Worm (Caenorhabditis elegans) whole organism, L4/young adult: ENCODE results near the gene T19C3.5.

Experiments
- W03F9.2 ChIP-seq: fragments of 150-350 bp; optimal IDR thresholded peaks from 2 replicates; lab custom pipeline; 2014; ENCODE audit warnings: missing biosample characterization, missing genetic modification characterization
- dao-5 ChIP-seq: sonication (generic microtip); optimal IDR thresholded peaks from 2 replicates; lab custom pipeline; 2016; ENCODE audit warnings: missing genotype, missing genetic modification characterization, moderate library complexity, missing compliant biosample characterization
- him-1 ChIP-seq: sonication (generic microtip); optimal IDR thresholded peaks from 2 replicates; lab custom pipeline; 2016; ENCODE audit warnings: missing genotype, missing genetic modification reagents, missing genetic modification characterization, missing compliant biosample characterization

Gene T19C3.5

ce11 chrIII:627838-628237 lies at the start of gene T19C3.5:
Gene T19C3.5 (minus strand): TSS chrIII:627938.
- TF ChIP-seq dao-5 (tag; lab: Kevin White, UChicago), result no peak
- no peak for TF ChIP-seq him-1 (tag; lab: Kevin White, UChicago)
- TF ChIP-seq W03F9.2 (tag; lab: Kevin White, UChicago), result no peak

ce11 chrIII:675822-676221 lies 48.1 kb upstream of the T19C3.5 start, which contains the start of gene grk-2:
Gene grk-2 (plus strand): TSS chrIII:676122.
- TF ChIP-seq dao-5 (tag; lab: Kevin White, UChicago), result no peak
- TF ChIP-seq him-1 (tag; lab: Kevin White, UChicago), result no peak
- no peak for TF ChIP-seq W03F9.2 (tag; lab: Kevin White, UChicago)

ce11 chrIII:675413-675812 lies 47.7 kb upstream of the T19C3.5 start:
- no peak for TF ChIP-seq him-1 (tag; lab: Kevin White, UChicago)
- no peak for TF ChIP-seq W03F9.2 (tag; lab: Kevin White, UChicago)
- no peak for TF ChIP-seq dao-5 (tag; lab: Kevin White, UChicago)

ce11 chrIII:670994-671393 lies 43.3 kb upstream of the T19C3.5 start:
- TF ChIP-seq W03F9.2 (tag; lab: Kevin White, UChicago) (no peak), him-1 (tag; lab: Kevin White, UChicago) (peak; percentile 2)

ce11 chrIII:668303-668893 lies 40.7 kb upstream of the T19C3.5 start, which contains the start of gene W02B3.3:
Gene W02B3.3 (minus strand): TSS chrIII:668433.
- TF ChIP-seq W03F9.2 (tag; lab: Kevin White, UChicago) (no peak), him-1 (tag; lab: Kevin White, UChicago) (peak; percentile 97)

- TF ChIP-seq dao-5 (tag; lab: Kevin White, UChicago) (no peak), him-1 (tag; lab: Kevin White, UChicago) (no peak), W03F9.2 (tag; lab: Kevin White, UChicago) (no peak)
These were observed 37.5 kb upstream of the T19C3.5 start, which contains the start of gene C09F5.3 for ce11 chrIII:665173-665757. Gene C09F5.3 (minus strand): TSS chrIII:665266.

- TF ChIP-seq W03F9.2 (tag; lab: Kevin White, UChicago) (no peak), him-1 (tag; lab: Kevin White, UChicago) (no peak), dao-5 (tag; lab: Kevin White, UChicago) (no peak)
These were observed 30.6 kb upstream of the T19C3.5 start, which contains the start of gene C09F5.1 for ce11 chrIII:658357-658756. Gene C09F5.1 (plus strand): TSS chrIII:658709.

- TF ChIP-seq dao-5 (tag; lab: Kevin White, UChicago), result no peak
- no peak for TF ChIP-seq him-1 (tag; lab: Kevin White, UChicago)
- TF ChIP-seq W03F9.2 (tag; lab: Kevin White, UChicago), result no peak
These were observed 29.5 kb upstream of the T19C3.5 start for ce11 chrIII:657241-657640.

ce11 chrIII:656660-657059 lies 28.9 kb upstream of the T19C3.5 start:
- TF ChIP-seq W03F9.2 (tag; lab: Kevin White, UChicago), result no peak
- TF ChIP-seq him-1 (tag; lab: Kevin White, UChicago), result no peak
- TF ChIP-seq dao-5 (tag; lab: Kevin White, UChicago), result no peak

ce11 chrIII:654365-654764 lies 26.6 kb upstream of the T19C3.5 start:
- TF ChIP-seq dao-5 (tag; lab: Kevin White, UChicago) (no peak), him-1 (tag; lab: Kevin White, UChicago) (no peak), W03F9.2 (tag; lab: Kevin White, UChicago) (no peak)

ce11 chrIII:651587-651986 lies 23.8 kb upstream of the T19C3.5 start:
- TF ChIP-seq W03F9.2 (tag; lab: Kevin White, UChicago) (no peak), him-1 (tag; lab: Kevin White, UChicago) (no peak), dao-5 (tag; lab: Kevin White, UChicago) (no peak)

ce11 chrIII:650539-650938 lies 22.8 kb upstream of the T19C3.5 start:
- TF ChIP-seq dao-5 (tag; lab: Kevin White, UChicago), result no peak
- no peak for TF ChIP-seq him-1 (tag; lab: Kevin White, UChicago)
- no peak for TF ChIP-seq W03F9.2 (tag; lab: Kevin White, UChicago)

ce11 chrIII:649935-650334 lies 22.2 kb upstream of the T19C3.5 start:
- TF ChIP-seq W03F9.2 (tag; lab: Kevin White, UChicago) (no peak), dao-5 (tag; lab: Kevin White, UChicago) (no peak), him-1 (tag; lab: Kevin White, UChicago) (no peak)

- no peak for TF ChIP-seq him-1 (tag; lab: Kevin White, UChicago)
These were observed 19.5 kb upstream of the T19C3.5 start for ce11 chrIII:647248-647647.
